Worm (Caenorhabditis elegans) whole organism, early embryonic: ENCODE data around the gene igcm-3.

Experiments
- F13C5.2 ChIP-seq: sonication (generic microtip); optimal IDR thresholded peaks from 2 replicates; lab custom pipeline; 2017; ENCODE audit warnings: mild to moderate bottlenecking, missing genetic modification characterization, inconsistent platforms, missing compliant biosample characterization
- ama-1 ChIP-seq: fragments of 150-350 bp; optimal IDR thresholded peaks from 2 replicates; lab custom pipeline; 2014
- ceh-13 ChIP-seq: fragments of 200-800 bp; sonication (Bioruptor generic); optimal IDR thresholded peaks from 2 replicates; lab custom pipeline; 2018; ENCODE audit warnings: mild to moderate bottlenecking, missing genetic modification characterization, missing compliant biosample characterization
- ets-7 ChIP-seq: sonication (generic microtip); optimal IDR thresholded peaks from 2 replicates; lab custom pipeline; 2016; ENCODE audit warnings: missing genotype, missing genetic modification characterization, missing compliant biosample characterization
- flt-1 ChIP-seq: fragments of 200-800 bp; sonication (Bioruptor generic); IDR thresholded peaks from 2 replicates; pipeline ENCODE4 v1.3.6; 2022; ENCODE audit warnings: missing genetic modification characterization, missing compliant biosample characterization
- hnd-1 ChIP-seq: sonication (generic microtip); optimal IDR thresholded peaks from 2 replicates; lab custom pipeline; 2016; ENCODE audit warnings: missing genetic modification characterization, missing compliant biosample characterization
- scrt-1 ChIP-seq: fragments of 200-800 bp; sonication (Bioruptor generic); IDR thresholded peaks from 2 replicates; pipeline ENCODE4 v1.3.6; 2022; ENCODE audit warnings: missing genetic modification characterization, missing compliant biosample characterization
- tbx-37 ChIP-seq: fragments of 200-800 bp; sonication (Bioruptor generic); conservative IDR thresholded peaks from 2 replicates; pipeline ENCODE4 v1.3.6; 2022; ENCODE audit warnings: missing genetic modification reagents, missing genetic modification characterization, missing compliant biosample characterization
- tra-4 ChIP-seq: sonication (generic microtip); optimal IDR thresholded peaks from 2 replicates; lab custom pipeline; 2017; ENCODE audit warnings: missing genetic modification characterization, missing compliant biosample characterization

- TF ChIP-seq tra-4 (tag; lab: Kevin White, UChicago), result no peak
- no peak for TF ChIP-seq ama-1 (lab: Kevin White, UChicago)
- TF ChIP-seq flt-1 (GFP tag; lab: Robert Waterston, UW), result no peak
- TF ChIP-seq hnd-1 (tag; lab: Kevin White, UChicago), result no peak
- TF ChIP-seq scrt-1 (GFP tag; lab: Robert Waterston, UW), result no peak
- TF ChIP-seq tbx-37 (GFP tag; lab: Robert Waterston, UW), result no peak
- no peak for TF ChIP-seq F13C5.2 (tag; lab: Kevin White, UChicago)
- TF ChIP-seq ets-7 (tag; lab: Kevin White, UChicago), result no peak
- TF ChIP-seq ceh-13, result no peak
Measured at ce11 chrX:2654334-2654733, 51.3 kb downstream of the igcm-3 start.
